Worm (Caenorhabditis elegans) whole organism, L2 larva: ENCODE data around the gene srw-60.

Experiments
- R02D3.7 ChIP-seq: fragments of 150-350 bp; optimal IDR thresholded peaks from 2 replicates; lab custom pipeline; 2014; ENCODE audit warnings: missing biosample characterization, missing genetic modification characterization
- ceh-82 ChIP-seq: fragments of 150-350 bp; optimal IDR thresholded peaks from 2 replicates; lab custom pipeline; 2014; ENCODE audit warnings: missing biosample characterization, missing genetic modification characterization
- unc-39 ChIP-seq: fragments of 150-350 bp; optimal IDR thresholded peaks from 2 replicates; lab custom pipeline; 2014; ENCODE audit warnings: missing biosample characterization, missing genetic modification characterization
- unc-62 ChIP-seq: fragments of 150-350 bp; optimal IDR thresholded peaks from 2 replicates; lab custom pipeline; 2014; ENCODE audit warnings: missing biosample characterization, missing genetic modification reagents, missing genetic modification characterization
- ztf-11 ChIP-seq: sonication (generic microtip); optimal IDR thresholded peaks from 2 replicates; lab custom pipeline; 2017; ENCODE audit warnings: missing biosample characterization, missing genetic modification characterization

ce11 chrII:2987854-2988350 lies 29.5 kb downstream of the srw-60 start, which contains the start of gene lido-7:
- TF ChIP-seq ztf-11 (tag; lab: Kevin White, UChicago) (no peak), unc-39 (tag; lab: Kevin White, UChicago) (no peak), ceh-82 (tag; lab: Kevin White, UChicago) (no peak), unc-62 (no peak), R02D3.7 (no peak)
